Worm (Caenorhabditis elegans) whole organism, L4 larva: ENCODE data around the gene clic-1.

ENCODE experiments used
- D1046.2 ChIP-seq: fragments of 200-800 bp; sonication (Bioruptor generic); IDR thresholded peaks from 2 replicates; pipeline ENCODE4 v1.3.6; 2022; ENCODE audit warnings: missing genetic modification characterization, missing compliant biosample characterization
- F44E2.7 ChIP-seq: fragments of 200-800 bp; sonication (Bioruptor generic); IDR thresholded peaks from 2 replicates; pipeline ENCODE4 v2.1.2; 2022; ENCODE audit warnings: missing genetic modification characterization, missing compliant biosample characterization
- F49E8.2 ChIP-seq: sonication (generic microtip); optimal IDR thresholded peaks from 2 replicates; lab custom pipeline; 2016; ENCODE audit warnings: missing compliant biosample characterization, mild to moderate bottlenecking, missing genetic modification characterization, borderline replicate concordance
- T20F7.1 ChIP-seq: fragments of 200-800 bp; sonication (Bioruptor generic); optimal IDR thresholded peaks from 2 replicates; lab custom pipeline; 2018; ENCODE audit warnings: mild to moderate bottlenecking, missing genetic modification characterization, missing compliant biosample characterization
- T26A8.4 ChIP-seq: fragments of 200-800 bp; sonication (Bioruptor generic); IDR thresholded peaks from 2 replicates; pipeline ENCODE4 v1.3.6; 2022; ENCODE audit warnings: missing genetic modification characterization, missing compliant biosample characterization
- Y105C5A.15 ChIP-seq: fragments of 200-800 bp; sonication (Bioruptor generic); IDR thresholded peaks from 2 replicates; pipeline ENCODE4 v1.3.6; 2022; ENCODE audit warnings: missing genetic modification characterization, missing compliant biosample characterization
- ZK337.2 ChIP-seq: fragments of 200-800 bp; sonication (Bioruptor generic); IDR thresholded peaks from 2 replicates; pipeline ENCODE4 v1.3.6; 2022; ENCODE audit warnings: missing genetic modification reagents, missing genetic modification characterization, missing compliant biosample characterization
- ZK546.5 ChIP-seq, 2 experiments: sonication (generic microtip); optimal IDR thresholded peaks; 2 replicates each; lab custom pipeline; 2017; ENCODE audit warnings: missing biosample characterization in 2 of 2, missing genetic modification characterization in 2 of 2
- ama-1 ChIP-seq: fragments of 150-350 bp; optimal IDR thresholded peaks from 2 replicates; lab custom pipeline; 2014; ENCODE audit warnings: inconsistent platforms, mixed read lengths
- arid-1 ChIP-seq: fragments of 200-800 bp; sonication (Bioruptor generic); conservative IDR thresholded peaks from 2 replicates; pipeline ENCODE4 v1.3.6; 2022; ENCODE audit warnings: missing genetic modification reagents, missing genetic modification characterization, missing compliant biosample characterization
- attf-4 ChIP-seq: sonication (generic microtip); optimal IDR thresholded peaks from 3 replicates; lab custom pipeline; 2017; ENCODE audit warnings: missing biosample characterization, missing genetic modification characterization
- ceh-44 ChIP-seq: fragments of 200-800 bp; sonication (Bioruptor generic); IDR thresholded peaks from 2 replicates; pipeline ENCODE4 v1.3.6; 2022; ENCODE audit warnings: missing genetic modification reagents, missing genetic modification characterization, missing compliant biosample characterization
- cey-2 ChIP-seq: sonication (generic microtip); optimal IDR thresholded peaks from 3 replicates; lab custom pipeline; 2017; ENCODE audit warnings: missing genetic modification characterization, mild to moderate bottlenecking, missing compliant biosample characterization, antibody characterized with exemption, borderline replicate concordance; ENCODE audit not compliant: insufficient read depth
- daf-12 ChIP-seq: fragments of 150-350 bp; optimal IDR thresholded peaks from 2 replicates; lab custom pipeline; 2014; ENCODE audit warnings: missing biosample characterization, missing genetic modification reagents, missing genetic modification characterization
- daf-16 ChIP-seq, 3 experiments: sonication (generic microtip); optimal IDR thresholded peaks; 2 replicates each; lab custom pipeline; 2016 to 2017; ENCODE audit warnings: missing genetic modification characterization in 3 of 3, missing genetic modification reagents in 3 of 3, mild to moderate bottlenecking in 2 of 3, missing compliant biosample characterization in 2 of 3, missing biosample characterization in 1 of 3, moderate library complexity in 1 of 3
- daf-8 ChIP-seq: fragments of 200-800 bp; sonication (Bioruptor generic); IDR thresholded peaks from 2 replicates; pipeline ENCODE4 v1.3.6; 2022; ENCODE audit warnings: missing genetic modification characterization, missing compliant biosample characterization
- dmd-8 ChIP-seq: fragments of 200-800 bp; sonication (Bioruptor generic); IDR thresholded peaks from 2 replicates; pipeline ENCODE4 v1.3.6; 2022; ENCODE audit warnings: missing genetic modification characterization, missing compliant biosample characterization
- dmd-9 ChIP-seq: fragments of 200-800 bp; sonication (Bioruptor generic); IDR thresholded peaks from 2 replicates; pipeline ENCODE4 v1.3.6; 2022; ENCODE audit warnings: missing genetic modification reagents, missing genetic modification characterization, missing compliant biosample characterization
- dpl-1 ChIP-seq: fragments of 150-350 bp; optimal IDR thresholded peaks from 2 replicates; lab custom pipeline; 2014; ENCODE audit warnings: missing biosample characterization, missing genetic modification reagents, missing genetic modification characterization
- duxl-1 ChIP-seq: sonication (generic microtip); optimal IDR thresholded peaks from 2 replicates; lab custom pipeline; 2016; ENCODE audit warnings: mild to moderate bottlenecking, missing genetic modification characterization, moderate library complexity, missing compliant biosample characterization; ENCODE audit not compliant: poor library complexity
- dve-1 ChIP-seq: sonication (generic microtip); optimal IDR thresholded peaks from 2 replicates; lab custom pipeline; 2017; ENCODE audit warnings: antibody characterized with exemption, mild to moderate bottlenecking, missing genetic modification characterization, missing compliant biosample characterization; ENCODE audit not compliant: insufficient read depth
- gei-8 ChIP-seq: fragments of 200-800 bp; sonication (Bioruptor generic); optimal IDR thresholded peaks from 2 replicates; lab custom pipeline; 2018; ENCODE audit warnings: mild to moderate bottlenecking, missing genetic modification characterization, missing compliant biosample characterization
- hlh-11 ChIP-seq: fragments of 200-800 bp; sonication (Bioruptor generic); optimal IDR thresholded peaks from 2 replicates; lab custom pipeline; 2018; ENCODE audit warnings: mild to moderate bottlenecking, missing genetic modification characterization, missing compliant biosample characterization
- hlh-30 ChIP-seq: sonication (generic microtip); optimal IDR thresholded peaks from 2 replicates; lab custom pipeline; 2017; ENCODE audit warnings: antibody characterized with exemption, mild to moderate bottlenecking, missing genetic modification characterization, missing compliant biosample characterization; ENCODE audit not compliant: insufficient read depth
- hmg-1.1 ChIP-seq: fragments of 200-800 bp; sonication (Bioruptor generic); IDR thresholded peaks from 2 replicates; pipeline ENCODE4 v1.3.6; 2022; ENCODE audit warnings: missing genetic modification reagents, missing genetic modification characterization, missing compliant biosample characterization
- lin-15B ChIP-seq: fragments of 150-350 bp; sonication (generic microtip); optimal IDR thresholded peaks from 3 replicates; lab custom pipeline; 2014; ENCODE audit warnings: missing biosample characterization, missing genetic modification characterization
- lin-29 ChIP-seq: fragments of 200-800 bp; sonication (Bioruptor generic); IDR thresholded peaks from 2 replicates; pipeline ENCODE4 v1.3.6; 2022; ENCODE audit warnings: missing genetic modification reagents, missing genetic modification characterization, missing compliant biosample characterization
- lin-39 ChIP-seq: fragments of 150-350 bp; optimal IDR thresholded peaks from 2 replicates; lab custom pipeline; 2014; ENCODE audit warnings: missing biosample characterization, missing genetic modification reagents, missing genetic modification characterization
- lir-3 ChIP-seq: sonication (generic microtip); optimal IDR thresholded peaks from 2 replicates; lab custom pipeline; 2016; ENCODE audit warnings: mild to moderate bottlenecking, missing genetic modification characterization, missing compliant biosample characterization
- lsy-2 ChIP-seq, 2 experiments: fragments of 150-350 bp in 1 of 2; sonication (generic microtip) in 1 of 2; optimal IDR thresholded peaks; 2 replicates each; lab custom pipeline; 2014 to 2017; ENCODE audit warnings: missing biosample characterization in 2 of 2, missing genetic modification characterization in 2 of 2
- madf-9 ChIP-seq: fragments of 200-800 bp; sonication (Bioruptor generic); conservative IDR thresholded peaks from 2 replicates; pipeline ENCODE4 v1.3.6; 2022; ENCODE audit warnings: missing genetic modification reagents, missing genetic modification characterization, missing compliant biosample characterization
- mdl-1 ChIP-seq, 2 experiments: fragments of 150-350 bp in 1 of 2; sonication (generic microtip) in 1 of 2; optimal IDR thresholded peaks; 2 replicates each; lab custom pipeline; 2014 to 2017; ENCODE audit warnings: missing biosample characterization in 2 of 2, missing genetic modification characterization in 2 of 2
- mdt-29 ChIP-seq: fragments of 200-800 bp; sonication (Bioruptor generic); IDR thresholded peaks from 2 replicates; pipeline ENCODE4 v1.3.6; 2022; ENCODE audit warnings: missing genetic modification reagents, missing genetic modification characterization, missing compliant biosample characterization
- mep-1 ChIP-seq: fragments of 150-350 bp; sonication (generic microtip); optimal IDR thresholded peaks from 3 replicates; lab custom pipeline; 2014; ENCODE audit warnings: missing biosample characterization, missing genetic modification characterization
- mxl-3 ChIP-seq: fragments of 200-800 bp; sonication (Bioruptor generic); optimal IDR thresholded peaks from 2 replicates; lab custom pipeline; 2018; ENCODE audit warnings: mild to moderate bottlenecking, missing genetic modification characterization, missing compliant biosample characterization
- nhr-102 ChIP-seq: sonication (generic microtip); optimal IDR thresholded peaks from 2 replicates; lab custom pipeline; 2016; ENCODE audit warnings: mild to moderate bottlenecking, missing genetic modification characterization, moderate library complexity, missing compliant biosample characterization
- nhr-28 ChIP-seq: fragments of 150-350 bp; optimal IDR thresholded peaks from 2 replicates; lab custom pipeline; 2014; ENCODE audit warnings: missing biosample characterization, missing genetic modification characterization
- nhr-48 ChIP-seq: sonication (generic microtip); optimal IDR thresholded peaks from 2 replicates; lab custom pipeline; 2016; ENCODE audit warnings: mild to moderate bottlenecking, missing genetic modification characterization, missing compliant biosample characterization
- nhr-6 ChIP-seq: fragments of 150-350 bp; optimal IDR thresholded peaks from 2 replicates; lab custom pipeline; 2014; ENCODE audit warnings: missing biosample characterization, missing genetic modification characterization
- php-3 ChIP-seq: fragments of 200-800 bp; sonication (Bioruptor generic); IDR thresholded peaks from 2 replicates; pipeline ENCODE4 v1.3.6; 2022; ENCODE audit warnings: missing genetic modification reagents, missing genetic modification characterization, missing compliant biosample characterization
- pqm-1 ChIP-seq: sonication (generic microtip); optimal IDR thresholded peaks from 2 replicates; lab custom pipeline; 2017; ENCODE audit warnings: missing biosample characterization, missing genetic modification characterization
- rbr-2 ChIP-seq: sonication (generic microtip); optimal IDR thresholded peaks from 2 replicates; lab custom pipeline; 2016; ENCODE audit warnings: missing genotype, missing genetic modification characterization, missing compliant biosample characterization
- snpc-1.2 ChIP-seq: fragments of 200-800 bp; sonication (Bioruptor generic); IDR thresholded peaks from 2 replicates; pipeline ENCODE4 v1.3.6; 2022; ENCODE audit warnings: missing genetic modification reagents, missing genetic modification characterization, missing compliant biosample characterization
- spr-3 ChIP-seq: fragments of 200-800 bp; sonication (Bioruptor generic); optimal IDR thresholded peaks from 2 replicates; lab custom pipeline; 2018; ENCODE audit warnings: mild to moderate bottlenecking, missing genetic modification characterization, missing compliant biosample characterization
- tag-97 ChIP-seq: fragments of 200-800 bp; sonication (Bioruptor generic); IDR thresholded peaks from 2 replicates; pipeline ENCODE4 v1.3.6; 2022; ENCODE audit warnings: missing genetic modification characterization, missing compliant biosample characterization
- unc-39 ChIP-seq: sonication (generic microtip); optimal IDR thresholded peaks from 2 replicates; lab custom pipeline; 2017; ENCODE audit warnings: missing biosample characterization, missing genetic modification characterization
- unc-62 ChIP-seq, 3 experiments: fragments of 150-350 bp in 1 of 3; sonication (generic microtip); optimal IDR thresholded peaks in 2 of 3; peaks in 1 of 3; 1 replicate in 1 of 3; 2 replicates in 2 of 3; lab custom pipeline; 2014 to 2017; ENCODE audit warnings: missing biosample characterization in 3 of 3, missing genetic modification characterization in 3 of 3, missing genetic modification reagents in 3 of 3, missing genotype in 1 of 3
- zip-11 ChIP-seq: fragments of 200-800 bp; sonication (Bioruptor generic); IDR thresholded peaks from 2 replicates; pipeline ENCODE4 v1.3.6; 2022; ENCODE audit warnings: missing genetic modification characterization, missing compliant biosample characterization
- ztf-11 ChIP-seq: fragments of 150-350 bp; optimal IDR thresholded peaks from 2 replicates; lab custom pipeline; 2014; ENCODE audit warnings: missing biosample characterization, missing genetic modification characterization
- ztf-7 ChIP-seq: fragments of 150-350 bp; optimal IDR thresholded peaks from 2 replicates; lab custom pipeline; 2014; ENCODE audit warnings: missing biosample characterization, missing genetic modification characterization

clic-1 gene

DNA sequence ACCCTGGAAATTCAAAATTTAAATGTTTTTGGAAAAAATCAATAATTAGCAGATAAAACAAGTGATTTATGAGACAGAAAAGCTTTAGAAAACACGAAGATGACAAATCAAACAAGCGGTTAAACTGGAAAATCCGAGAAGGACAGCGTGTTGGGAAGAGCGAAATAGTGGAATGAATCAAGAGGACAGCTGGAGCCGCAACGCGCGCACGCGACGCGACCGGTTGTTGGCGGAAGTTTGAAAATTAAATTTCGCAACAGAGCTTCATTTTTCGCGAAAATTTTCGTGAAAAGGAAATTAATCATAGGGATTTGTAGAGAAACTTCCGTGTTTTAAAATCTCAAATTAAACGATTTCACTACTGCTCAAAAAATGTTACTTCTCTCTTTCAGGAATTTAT, at the start of gene clic-1 (continued):
- TF ChIP-seq daf-12 (tag; lab: Kevin White, UChicago) (no peak), dpl-1 (GFP tag; lab: Kevin White, UChicago) (peak; percentile 92), dmd-9 (GFP tag; lab: Robert Waterston, UW) (no peak), F49E8.2 (tag; lab: Kevin White, UChicago) (no peak), daf-16 (GFP tag; optimal IDR thresholded peaks at IDR 0.05; lab: Kevin White, UChicago) (no peak), daf-16 (tag; optimal IDR thresholded peaks at IDR 0.05; lab: Kevin White, UChicago) (peak; percentile 31), snpc-1.2 (GFP tag; lab: Robert Waterston, UW) (no peak), nhr-102 (tag; lab: Kevin White, UChicago) (no peak), ama-1 (lab: Kevin White, UChicago) (peak; percentile 36), D1046.2 (GFP tag; lab: Robert Waterston, UW) (no peak), ceh-44 (GFP tag; lab: Robert Waterston, UW) (no peak), mdl-1 (tag; optimal IDR thresholded peaks at IDR 0.05; lab: Kevin White, UChicago) (peak in 1 of 2 experiments; percentile 37), php-3 (GFP tag; lab: Robert Waterston, UW) (0 out of 2 replicates have a peak, but pooled peaks have one; percentile 8), duxl-1 (no peak), tag-97 (GFP tag; lab: Robert Waterston, UW) (no peak), mep-1 (tag; lab: Kevin White, UChicago) (peak; percentile 33), hmg-1.1 (GFP tag; lab: Robert Waterston, UW) (peak; percentile 59; the same call in 1 of the 2 replicates), rbr-2 (peak; percentile 52), spr-3 (GFP tag; lab: Kevin White, UChicago) (no peak), lin-15B (tag; lab: Kevin White, UChicago) (no peak), dmd-8 (GFP tag; lab: Robert Waterston, UW) (no peak), hlh-30 (tag; lab: Kevin White, UChicago) (peak; percentile 74), nhr-28 (tag; lab: Kevin White, UChicago) (peak; percentile 65), nhr-48 (no peak), T20F7.1 (GFP tag; lab: Kevin White, UChicago) (no peak), lir-3 (tag; lab: Kevin White, UChicago) (no peak), ZK546.5 (tag; optimal IDR thresholded peaks at IDR 0.05; lab: Kevin White, UChicago) (no peak), mxl-3 (GFP tag; lab: Kevin White, UChicago) (peak; percentile 48), arid-1 (no peak), ZK337.2 (GFP tag; lab: Robert Waterston, UW) (no peak), lin-39 (tag; lab: Kevin White, UChicago) (no peak), mdt-29 (GFP tag; lab: Robert Waterston, UW) (no peak), unc-39 (tag; lab: Kevin White, UChicago) (no peak), ztf-11 (tag; lab: Kevin White, UChicago) (no peak), lin-29 (GFP tag; lab: Robert Waterston, UW) (no peak), daf-8 (no peak), pqm-1 (tag; lab: Kevin White, UChicago) (no peak), lsy-2 (tag; optimal IDR thresholded peaks at IDR 0.05; lab: Kevin White, UChicago) (peak in 1 of 2 experiments; percentile 70), attf-4 (tag; lab: Kevin White, UChicago) (no peak), F44E2.7 (GFP tag; lab: Robert Waterston, UW) (no peak), hlh-11 (tag; lab: Kevin White, UChicago) (peak; percentile 89), Y105C5A.15 (GFP tag; lab: Robert Waterston, UW) (no peak), nhr-6 (tag; lab: Kevin White, UChicago) (peak; percentile 16), cey-2 (tag; lab: Kevin White, UChicago) (no peak), ztf-7 (no peak), T26A8.4 (no peak), unc-62 (GFP tag; optimal IDR thresholded peaks at IDR 0.05 in 1 of 2; lab: Kevin White, UChicago) (no peak), unc-62 (tag; optimal IDR thresholded peaks at IDR 0.05; lab: Kevin White, UChicago) (no peak), gei-8 (GFP tag; lab: Kevin White, UChicago) (no peak), madf-9 (GFP tag; lab: Robert Waterston, UW) (no peak), zip-11 (no peak), dve-1 (tag; lab: Kevin White, UChicago) (peak; percentile 29)
